Worm (Caenorhabditis elegans) whole organism, L4 larva: ENCODE measurements around the gene aqp-2.

Experiments used
- F10B5.3 ChIP-seq: sonication (generic microtip); optimal IDR thresholded peaks from 2 replicates; lab custom pipeline; 2016; ENCODE audit warnings: mild to moderate bottlenecking, missing genetic modification characterization, missing compliant biosample characterization
- attf-4 ChIP-seq: sonication (generic microtip); optimal IDR thresholded peaks from 3 replicates; lab custom pipeline; 2017; ENCODE audit warnings: missing biosample characterization, missing genetic modification characterization
- lin-15B ChIP-seq: fragments of 150-350 bp; sonication (generic microtip); optimal IDR thresholded peaks from 3 replicates; lab custom pipeline; 2014; ENCODE audit warnings: missing biosample characterization, missing genetic modification characterization
- zip-2 ChIP-seq: fragments of 150-350 bp; optimal IDR thresholded peaks from 2 replicates; lab custom pipeline; 2014; ENCODE audit warnings: missing biosample characterization, missing genetic modification characterization

- no peak for TF ChIP-seq lin-15B
- TF ChIP-seq F10B5.3 (tag; lab: Kevin White, UChicago), result no peak
- no peak for TF ChIP-seq attf-4
- no peak for TF ChIP-seq zip-2 (tag; lab: Kevin White, UChicago)
Measured at ce11 chrII:9284358-9285170, 22.8 kb upstream of the aqp-2 start.
